Worm (Caenorhabditis elegans): ENCODE measurements around the gene srw-85.

ce11 chrV:19416475-19416874, 14.5 kb downstream of the srw-85 start, which contains the start of the genes C25F9.4 and C25F9.9:
- no peak for TF ChIP-seq pqm-1 (tag; optimal IDR thresholded peaks at IDR 0.05)
- TF ChIP-seq fos-1 (tag; optimal IDR thresholded peaks at IDR 0.05) = no peak
- TF ChIP-seq fkh-10 (GFP tag; optimal IDR thresholded peaks at IDR 0.05) = no peak
- no peak for TF ChIP-seq Y116A8C.19 (tag; optimal IDR thresholded peaks at IDR 0.05; ENCODE audit: borderline replicate concordance)
- TF ChIP-seq unc-30 (tag; optimal IDR thresholded peaks at IDR 0.05) = no peak
- TF ChIP-seq egl-27 (tag; optimal IDR thresholded peaks at IDR 0.05) = no peak
- no peak for TF ChIP-seq dsc-1 (tag; optimal IDR thresholded peaks at IDR 0.05)
- no peak for TF ChIP-seq ceh-82 (tag; optimal IDR thresholded peaks at IDR 0.05)
- TF ChIP-seq fkh-4 (tag; optimal IDR thresholded peaks at IDR 0.05; ENCODE audit: borderline replicate concordance) = no peak
- no peak for TF ChIP-seq lin-39 (tag; optimal IDR thresholded peaks at IDR 0.05)

All from whole organism, L1 larva.